Fruit fly (Drosophila melanogaster) whole organism, pupa: ENCODE measurements around the gene S6k.
A peak's percentile ranks its signal among the peaks of the same experiment; 100 is the strongest.

Experiments
- CG32121 ChIP-seq: fragments of 200-800 bp; sonication (Bioruptor generic); IDR thresholded peaks from 2 replicates; pipeline ENCODE4 v1.3.6; 2022; ENCODE audit warnings: missing biosample characterization, missing genetic modification characterization
- CG4496 ChIP-seq: fragments of 200-800 bp; sonication (Bioruptor generic); IDR thresholded peaks from 3 replicates; pipeline ENCODE4 v1.3.6; 2022; ENCODE audit warnings: missing biosample characterization, missing genetic modification characterization
- CG9948 ChIP-seq: fragments of 200-800 bp; sonication (Bioruptor generic); optimal IDR thresholded peaks from 2 replicates; lab custom pipeline; 2018; ENCODE audit warnings: missing biosample characterization, mild to moderate bottlenecking, missing genetic modification characterization, moderate library complexity
- D1 ChIP-seq: fragments of 200-800 bp; sonication (Bioruptor generic); optimal IDR thresholded peaks from 2 replicates; lab custom pipeline; 2018; ENCODE audit warnings: missing biosample characterization, mild to moderate bottlenecking, missing genetic modification characterization, moderate library complexity
- EcR ChIP-seq: fragments of 200-800 bp; sonication (Bioruptor generic); optimal IDR thresholded peaks from 3 replicates; lab custom pipeline; 2019; ENCODE audit warnings: missing biosample characterization, missing genetic modification characterization, mild to moderate bottlenecking, moderate library complexity, missing genetic modification reagents
- fd96Ca ChIP-seq: fragments of 200-800 bp; sonication (Bioruptor generic); IDR thresholded peaks from 3 replicates; pipeline ENCODE4 v1.3.6; 2022; ENCODE audit warnings: missing biosample characterization, missing genetic modification characterization
- rn ChIP-seq: fragments of 200-800 bp; sonication (Bioruptor generic); IDR thresholded peaks from 2 replicates; pipeline ENCODE4 v1.3.6; 2022; ENCODE audit warnings: missing biosample characterization, missing genetic modification characterization

dm6 chr3L:5749616-5750336 is 61.0 kb downstream of the S6k start:
- TF ChIP-seq rn (GFP tag; lab: Robert Waterston, UW) (no peak), EcR (GFP tag; lab: Kevin White, UChicago) (no peak), CG4496 (GFP tag; lab: Robert Waterston, UW) (0 out of 3 replicates have a peak, but pooled peaks have one; percentile 38), CG9948 (tag; lab: Kevin White, UChicago) (no peak), D1 (tag; lab: Kevin White, UChicago) (no peak), fd96Ca (GFP tag; lab: Robert Waterston, UW) (no peak), CG32121 (GFP tag; lab: Robert Waterston, UW) (no peak)
